Fruit fly (Drosophila melanogaster): ENCODE measurements around the gene EMC4.
A peak's percentile ranks its signal among the peaks of the same experiment; 100 is the strongest.

- TF ChIP-seq HLHmδ (GFP tag; optimal IDR thresholded peaks at IDR 0.05) (peak; percentile 23), CG32772 (GFP tag; IDR thresholded peaks at IDR 0.05) (no peak), CG11695 (GFP tag; IDR thresholded peaks at IDR 0.05) (no peak), lmd (GFP tag; IDR thresholded peaks at IDR 0.05) (no peak), E2f2 (GFP tag; IDR thresholded peaks at IDR 0.05) (0 out of 2 replicates have a peak, but pooled peaks have one; percentile 25), CG4617 (GFP tag; optimal IDR thresholded peaks at IDR 0.05; ENCODE audit: borderline replicate concordance) (peak; percentile 15), BEAF-32 (GFP tag; optimal IDR thresholded peaks at IDR 0.05) (peak; percentile 21), CG15479 (GFP tag; optimal IDR thresholded peaks at IDR 0.05) (no peak)
Observed at dm6 chr3L:22877934-22878333, 9.9 kb upstream of the EMC4 start.
